Fruit fly (Drosophila melanogaster) whole organism, embryonic: Measurements from ENCODE around the gene e.
A peak's percentile ranks its signal among the peaks of the same experiment; 100 is the strongest.

Experiments
- CG11504 ChIP-seq: fragments of 200-800 bp; sonication (Bioruptor generic); optimal IDR thresholded peaks from 3 replicates; lab custom pipeline; 2019; ENCODE audit warnings: missing biosample characterization, mild to moderate bottlenecking, missing genetic modification characterization, moderate library complexity
- CG15011 ChIP-seq: fragments of 200-800 bp; sonication (Bioruptor generic); optimal IDR thresholded peaks from 3 replicates; lab custom pipeline; 2018; ENCODE audit warnings: missing biosample characterization, mild to moderate bottlenecking, missing genetic modification characterization
- CG15514 ChIP-seq: fragments of 200-800 bp; sonication (Bioruptor generic); optimal IDR thresholded peaks from 3 replicates; lab custom pipeline; 2017; ENCODE audit warnings: missing biosample characterization, missing genetic modification characterization, mild to moderate bottlenecking, moderate library complexity, missing genetic modification reagents
- CG16779 ChIP-seq: fragments of 200-800 bp; sonication (Bioruptor generic); IDR thresholded peaks from 2 replicates; pipeline ENCODE4 v1.3.6; 2022; ENCODE audit warnings: missing biosample characterization, missing genetic modification characterization
- CG17568 ChIP-seq: fragments of 200-800 bp; sonication (Bioruptor generic); optimal IDR thresholded peaks from 2 replicates; lab custom pipeline; 2018; ENCODE audit warnings: missing biosample characterization, mild to moderate bottlenecking, missing genetic modification characterization, moderate library complexity
- CG18599 ChIP-seq: fragments of 200-800 bp; sonication (Bioruptor generic); optimal IDR thresholded peaks from 3 replicates; lab custom pipeline; 2017; ENCODE audit warnings: missing biosample characterization, missing genetic modification characterization, mild to moderate bottlenecking, moderate library complexity, missing genetic modification reagents
- CG30020 ChIP-seq: fragments of 200-800 bp; optimal IDR thresholded peaks from 2 replicates; lab custom pipeline; 2019; ENCODE audit warnings: missing biosample characterization, mild to moderate bottlenecking, missing genetic modification characterization, moderate library complexity
- CG30403 ChIP-seq: fragments of 200-800 bp; sonication (Bioruptor generic); optimal IDR thresholded peaks from 3 replicates; lab custom pipeline; 2016; ENCODE audit warnings: missing biosample characterization, missing genetic modification characterization
- CG32772 ChIP-seq: fragments of 200-800 bp; sonication (Bioruptor generic); IDR thresholded peaks from 2 replicates; pipeline ENCODE4 v1.3.6; 2022; ENCODE audit warnings: missing biosample characterization, missing genetic modification characterization
- CG6765 ChIP-seq: fragments of 200-800 bp; sonication (Bioruptor generic); optimal IDR thresholded peaks from 3 replicates; lab custom pipeline; 2017; ENCODE audit warnings: missing biosample characterization, mild to moderate bottlenecking, missing genetic modification characterization
- CG7372 ChIP-seq: fragments of 200-800 bp; sonication (Bioruptor generic); IDR thresholded peaks from 2 replicates; pipeline ENCODE4 v1.3.6; 2022; ENCODE audit warnings: missing biosample characterization, missing genetic modification characterization
- CG7839 ChIP-seq: fragments of 200-800 bp; sonication (Bioruptor generic); optimal IDR thresholded peaks from 3 replicates; lab custom pipeline; 2018; ENCODE audit warnings: missing biosample characterization, mild to moderate bottlenecking, missing genetic modification characterization, moderate library complexity
- CG8765 ChIP-seq: fragments of 200-800 bp; sonication (Bioruptor generic); IDR thresholded peaks from 2 replicates; pipeline ENCODE4 v1.3.6; 2022; ENCODE audit warnings: missing biosample characterization, missing genetic modification characterization
- CG9609 ChIP-seq: fragments of 200-800 bp; sonication (Bioruptor generic); optimal IDR thresholded peaks from 3 replicates; lab custom pipeline; 2016; ENCODE audit warnings: missing biosample characterization, missing genetic modification characterization
- CG9727 ChIP-seq: fragments of 200-800 bp; sonication (Bioruptor generic); optimal IDR thresholded peaks from 3 replicates; lab custom pipeline; 2017; ENCODE audit warnings: missing biosample characterization, mild to moderate bottlenecking, missing genetic modification characterization
- Dek ChIP-seq: fragments of 200-800 bp; sonication (Bioruptor generic); optimal IDR thresholded peaks from 3 replicates; lab custom pipeline; 2019; ENCODE audit warnings: missing biosample characterization, mild to moderate bottlenecking, missing genetic modification characterization, moderate library complexity
- Fer1 ChIP-seq: fragments of 200-800 bp; sonication (Bioruptor generic); optimal IDR thresholded peaks from 2 replicates; lab custom pipeline; 2017; ENCODE audit warnings: missing biosample characterization, mild to moderate bottlenecking, missing genetic modification characterization
- Fer3 ChIP-seq: fragments of 200-800 bp; sonication (Bioruptor generic); optimal IDR thresholded peaks from 2 replicates; lab custom pipeline; 2018; ENCODE audit warnings: missing biosample characterization, mild to moderate bottlenecking, missing genetic modification characterization, moderate library complexity
- Hmr ChIP-seq: fragments of 200-800 bp; sonication (Bioruptor generic); optimal IDR thresholded peaks from 3 replicates; lab custom pipeline; 2017; ENCODE audit warnings: mild to moderate bottlenecking, missing biosample characterization, missing genetic modification reagents, missing genetic modification characterization
- Hr39 ChIP-seq: fragments of >200 bp; optimal IDR thresholded peaks from 2 replicates; lab custom pipeline; 2017
- Hr51 ChIP-seq, 2 experiments: fragments of 200-800 bp; sonication (Bioruptor generic); optimal IDR thresholded peaks; 2 replicates in 1 of 2; 3 replicates in 1 of 2; lab custom pipeline; 2016 to 2018; ENCODE audit warnings: missing biosample characterization in 2 of 2, missing genetic modification characterization in 2 of 2, mild to moderate bottlenecking in 1 of 2, moderate library complexity in 1 of 2
- Med ChIP-seq: fragments of 200-800 bp; sonication (Bioruptor generic); peaks from one replicate; lab custom pipeline; 2016; ENCODE audit warnings: missing biosample characterization, missing genetic modification characterization, mild to moderate bottlenecking, inconsistent platforms, moderate library complexity
- PHDP ChIP-seq: fragments of 200-800 bp; sonication (Bioruptor generic); optimal IDR thresholded peaks from 3 replicates; lab custom pipeline; 2018; ENCODE audit warnings: missing biosample characterization, mild to moderate bottlenecking, missing genetic modification characterization, moderate library complexity
- Pdp1 ChIP-seq, 2 experiments: fragments of 200-800 bp; sonication (Bioruptor generic); optimal IDR thresholded peaks; 3 replicates each; lab custom pipeline; 2016; ENCODE audit warnings: missing biosample characterization in 2 of 2, missing genetic modification characterization in 2 of 2, mild to moderate bottlenecking in 1 of 2, moderate library complexity in 1 of 2
- Rfx ChIP-seq: fragments of 200-800 bp; sonication (Bioruptor generic); IDR thresholded peaks from 2 replicates; pipeline ENCODE4 v1.3.6; 2022; ENCODE audit warnings: missing biosample characterization, missing genetic modification characterization
- Sox102F ChIP-seq: fragments of 200-800 bp; sonication (Bioruptor generic); optimal IDR thresholded peaks from 2 replicates; lab custom pipeline; 2018; ENCODE audit warnings: missing biosample characterization, mild to moderate bottlenecking, missing genetic modification characterization, moderate library complexity
- Trl ChIP-seq, 3 experiments: fragments of >200 bp in 2 of 3; fragments of 200-800 bp in 1 of 3; sonication (Bioruptor generic) in 1 of 3; optimal IDR thresholded peaks; 2 replicates in 1 of 3; 3 replicates in 2 of 3; lab custom pipeline; 2016 to 2017; ENCODE audit warnings: missing biosample characterization in 1 of 3, missing genetic modification characterization in 1 of 3
- Xrp1 ChIP-seq: fragments of 200-800 bp; sonication (Bioruptor generic); IDR thresholded peaks from 2 replicates; pipeline ENCODE4 v1.3.6; 2022; ENCODE audit warnings: missing biosample characterization, missing genetic modification characterization
- chm ChIP-seq: fragments of 200-800 bp; sonication (Bioruptor generic); IDR thresholded peaks from 2 replicates; pipeline ENCODE4 v1.3.6; 2022; ENCODE audit warnings: missing biosample characterization, missing genetic modification characterization
- crp ChIP-seq, 2 experiments: fragments of 200-800 bp; sonication (Bioruptor generic); optimal IDR thresholded peaks; 2 replicates in 1 of 2; 3 replicates in 1 of 2; lab custom pipeline; 2017; ENCODE audit warnings: missing biosample characterization in 2 of 2, missing genetic modification characterization in 2 of 2, mild to moderate bottlenecking in 1 of 2, moderate library complexity in 1 of 2
- dmrt99B ChIP-seq: fragments of 200-800 bp; sonication (Bioruptor generic); optimal IDR thresholded peaks from 2 replicates; lab custom pipeline; 2018; ENCODE audit warnings: missing biosample characterization, mild to moderate bottlenecking, missing genetic modification characterization, moderate library complexity
- gem ChIP-seq: fragments of 200-800 bp; sonication (Bioruptor generic); optimal IDR thresholded peaks from 2 replicates; lab custom pipeline; 2019; ENCODE audit warnings: missing biosample characterization, mild to moderate bottlenecking, missing genetic modification characterization, moderate library complexity
- grau ChIP-seq: fragments of 200-800 bp; optimal IDR thresholded peaks from 3 replicates; lab custom pipeline; 2019; ENCODE audit warnings: missing biosample characterization, mild to moderate bottlenecking, missing genetic modification characterization, moderate library complexity
- hkb ChIP-seq, 2 experiments: fragments of 200-800 bp in 1 of 2; fragments of >200 bp in 1 of 2; sonication (Bioruptor generic) in 1 of 2; IDR thresholded peaks in 1 of 2; optimal IDR thresholded peaks in 1 of 2; 2 replicates each; pipeline versions ENCODE4 v1.3.6 to Lab custom; 2017 to 2022; ENCODE audit warnings: missing biosample characterization in 1 of 2, missing genetic modification characterization in 1 of 2
- kah ChIP-seq: fragments of 200-800 bp; sonication (Bioruptor generic); optimal IDR thresholded peaks from 2 replicates; lab custom pipeline; 2018; ENCODE audit warnings: missing biosample characterization, mild to moderate bottlenecking, missing genetic modification characterization
- nau ChIP-seq: fragments of 200-800 bp; sonication (Bioruptor generic); optimal IDR thresholded peaks from 3 replicates; lab custom pipeline; 2017; ENCODE audit warnings: missing biosample characterization, mild to moderate bottlenecking, missing genetic modification characterization, missing genetic modification reagents
- row ChIP-seq: fragments of 200-800 bp; sonication (Bioruptor generic); IDR thresholded peaks from 3 replicates; pipeline ENCODE4 v1.3.6; 2022; ENCODE audit warnings: missing biosample characterization, missing genetic modification characterization
- seq ChIP-seq: fragments of 200-800 bp; sonication (Bioruptor generic); IDR thresholded peaks from 2 replicates; pipeline ENCODE4 v1.3.6; 2022; ENCODE audit warnings: missing biosample characterization, missing genetic modification characterization
- slbo ChIP-seq: fragments of 200-800 bp; sonication (Bioruptor generic); IDR thresholded peaks from 2 replicates; pipeline ENCODE4 v1.3.6; 2022; ENCODE audit warnings: missing biosample characterization, missing genetic modification characterization
- twi ChIP-seq: fragments of 200-800 bp; optimal IDR thresholded peaks from 2 replicates; lab custom pipeline; 2019; ENCODE audit warnings: missing biosample characterization, mild to moderate bottlenecking, missing genetic modification characterization, moderate library complexity

The e gene

DNA sequence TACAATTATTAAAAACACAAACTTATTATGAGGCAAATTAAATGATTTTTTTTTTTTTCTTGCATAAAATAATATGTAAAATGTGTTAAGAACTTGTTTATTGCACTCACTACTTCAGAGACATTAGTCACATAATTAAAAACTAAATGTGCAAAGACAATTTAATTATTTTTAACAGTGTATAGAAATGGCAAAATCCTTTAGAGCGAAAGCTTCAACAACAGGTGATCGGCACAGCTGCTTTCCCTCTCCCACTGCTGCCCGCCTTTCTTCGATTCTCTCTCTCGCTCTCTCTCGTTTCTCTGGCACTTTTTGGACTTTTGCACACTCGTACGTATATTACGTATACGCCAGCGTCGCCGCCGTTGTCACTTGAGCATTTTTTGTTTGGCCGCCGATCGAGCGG, 56.6 kb downstream of the e start (continued):
- TF ChIP-seq CG8765 (GFP tag; lab: Robert Waterston, UW) (no peak), Hr39 (lab: Kevin White, UChicago) (no peak), row (GFP tag; lab: Robert Waterston, UW) (peak; percentile 40; the same call in 2 of the 3 replicates), CG16779 (GFP tag; lab: Robert Waterston, UW) (peak; percentile 45; the same call in 1 of the 2 replicates), CG18599 (GFP tag; lab: Kevin White, UChicago) (peak; percentile 70), CG32772 (GFP tag; lab: Robert Waterston, UW) (no peak), Hr51 (GFP tag; optimal IDR thresholded peaks at IDR 0.05; lab: Kevin White, UChicago) (peak in 1 of 2 experiments; percentile 38), CG17568 (GFP tag; lab: Kevin White, UChicago) (no peak), CG7372 (GFP tag; lab: Robert Waterston, UW) (peak; percentile 72), twi (tag; lab: Kevin White, UChicago) (no peak), CG9727 (peak; percentile 29), CG11504 (peak; percentile 9), nau (GFP tag; lab: Kevin White, UChicago) (peak; percentile 20), Fer3 (tag; lab: Kevin White, UChicago) (peak; percentile 29), grau (tag; lab: Kevin White, UChicago) (peak; percentile 9), Trl (optimal IDR thresholded peaks at IDR 0.05; lab: Kevin White, UChicago) (peak in 1 of 2 experiments; percentile 53), Trl (GFP tag; optimal IDR thresholded peaks at IDR 0.05; lab: Kevin White, UChicago) (no peak), dmrt99B (peak; percentile 16), kah (peak; percentile 9), seq (GFP tag; lab: Robert Waterston, UW) (0 out of 2 replicates have a peak, but pooled peaks have one; percentile 17), CG30403 (GFP tag; lab: Kevin White, UChicago) (peak; percentile 27), Med (GFP tag; lab: Kevin White, UChicago) (peak; percentile 68), CG15514 (peak; percentile 5), slbo (0 out of 2 replicates have a peak, but pooled peaks have one; percentile 10), chm (GFP tag; lab: Robert Waterston, UW) (peak; percentile 25; the same call in 1 of the 2 replicates), CG30020 (tag; lab: Kevin White, UChicago) (no peak), CG15011 (GFP tag; lab: Kevin White, UChicago) (no peak), Pdp1 (GFP tag; optimal IDR thresholded peaks at IDR 0.05; lab: Kevin White, UChicago) (peak in 1 of 2 experiments; percentile 56), Fer1 (GFP tag; lab: Kevin White, UChicago) (peak; percentile 8), hkb (optimal IDR thresholded peaks at IDR 0.05; lab: Kevin White, UChicago) (no peak), hkb (GFP tag; IDR thresholded peaks at IDR 0.05; lab: Robert Waterston, UW) (peak; percentile 36; the same call in 1 of the 2 replicates), Sox102F (GFP tag; lab: Kevin White, UChicago) (peak; percentile 21), Dek (tag; lab: Kevin White, UChicago) (peak; percentile 11), PHDP (tag; lab: Kevin White, UChicago) (no peak), Rfx (GFP tag; lab: Robert Waterston, UW) (peak; percentile 28), Xrp1 (peak; percentile 26; the same call in 1 of the 2 replicates), CG7839 (tag; lab: Kevin White, UChicago) (peak; percentile 16), crp (GFP tag; optimal IDR thresholded peaks at IDR 0.05; lab: Kevin White, UChicago) (peak in 1 of 2 experiments; percentile 22), gem (peak; percentile 44), CG9609 (GFP tag; lab: Kevin White, UChicago) (no peak), CG6765 (peak; percentile 8), Hmr (peak; percentile 42)
